Fruit fly (Drosophila melanogaster): ENCODE results near the gene CG14074.

CG14074 gene

dm6 chr3L:18890283-18891175 lies 24.5 kb downstream of the CG14074 start, which contains the start of gene CG3961 (continued):
- TF ChIP-seq chm (GFP tag; IDR thresholded peaks at IDR 0.05) (peak; percentile 83; the same call in 1 of the 2 replicates), CG17912 (GFP tag; optimal IDR thresholded peaks at IDR 0.05) (peak; percentile 13), sna (GFP tag; IDR thresholded peaks at IDR 0.05; ENCODE audit: partially characterized antibody) (no peak; the same call in 1 of the 2 replicates), slbo (GFP tag; IDR thresholded peaks at IDR 0.05) (peak; percentile 88), CG4854 (GFP tag; optimal IDR thresholded peaks at IDR 0.05) (peak; percentile 84), CG10959 (GFP tag; IDR thresholded peaks at IDR 0.05) (peak; percentile 81), CG31365 (tag; optimal IDR thresholded peaks at IDR 0.05) (peak; percentile 46), Hey (tag; optimal IDR thresholded peaks at IDR 0.05) (peak; percentile 59), CG32772 (GFP tag; IDR thresholded peaks at IDR 0.05) (peak; percentile 93), CG1832 (GFP tag; optimal IDR thresholded peaks at IDR 0.05) (no peak), ci (GFP tag; IDR thresholded peaks at IDR 0.05) (peak; percentile 88), gsb (GFP tag; IDR thresholded peaks at IDR 0.05) (peak; percentile 64), CG8944 (GFP tag; optimal IDR thresholded peaks at IDR 0.05) (peak; percentile 81), Mad (GFP tag; optimal IDR thresholded peaks at IDR 0.05) (peak; percentile 91), Deaf1 (tag; optimal IDR thresholded peaks at IDR 0.05) (peak; percentile 86), CG6765 (GFP tag; optimal IDR thresholded peaks at IDR 0.05) (peak; percentile 92), gem (tag; optimal IDR thresholded peaks at IDR 0.05) (peak; percentile 99), corto (GFP tag; optimal IDR thresholded peaks at IDR 0.05) (peak; percentile 87), CG2678 (tag; optimal IDR thresholded peaks at IDR 0.05) (peak; percentile 99), Sox100B (GFP tag; optimal IDR thresholded peaks at IDR 0.05) (peak; percentile 100), Hmx (GFP tag; optimal IDR thresholded peaks at IDR 0.05) (peak; percentile 77), CG7745 (tag; optimal IDR thresholded peaks at IDR 0.05) (no peak), CG11504 (tag; optimal IDR thresholded peaks at IDR 0.05) (peak; percentile 98), Spps (tag; optimal IDR thresholded peaks at IDR 0.05) (peak; percentile 98), CG4617 (GFP tag; optimal IDR thresholded peaks at IDR 0.05; ENCODE audit: borderline replicate concordance) (peak; percentile 90), CG30403 (GFP tag; optimal IDR thresholded peaks at IDR 0.05) (peak; percentile 99), Dp (GFP tag; optimal IDR thresholded peaks at IDR 0.05) (peak; percentile 20), gfzf (GFP tag; optimal IDR thresholded peaks at IDR 0.05) (no peak)

- TF ChIP-seq HLH3B (GFP tag; IDR thresholded peaks at IDR 0.05) (no peak), CG14860 (GFP tag; IDR thresholded peaks at IDR 0.05; ENCODE audit: partially characterized antibody) (no peak), Hr3 (GFP tag; optimal IDR thresholded peaks at IDR 0.05) (peak; percentile 80), kah (GFP tag; optimal IDR thresholded peaks at IDR 0.05) (no peak), aop (GFP tag; IDR thresholded peaks at IDR 0.05) (no peak), sug (tag; optimal IDR thresholded peaks at IDR 0.05) (peak; percentile 4), exex (tag; optimal IDR thresholded peaks at IDR 0.05) (no peak), gce (GFP tag; IDR thresholded peaks at IDR 0.05) (no peak), caup (GFP tag; optimal IDR thresholded peaks at IDR 0.05; ENCODE audit: severe bottlenecking) (no peak), hbn (GFP tag; IDR thresholded peaks at IDR 0.05; ENCODE audit: partially characterized antibody) (no peak), prd (optimal IDR thresholded peaks at IDR 0.05) (no peak), prd (GFP tag; IDR thresholded peaks at IDR 0.05) (no peak), Stat92E (GFP tag; optimal IDR thresholded peaks at IDR 0.05) (no peak), CG10366 (GFP tag; IDR thresholded peaks at IDR 0.05) (no peak), CG13287 (GFP tag; IDR thresholded peaks at IDR 0.05; ENCODE audit: partially characterized antibody) (no peak), Pdp1 (GFP tag; optimal IDR thresholded peaks at IDR 0.05) (peak in 1 of 2 experiments; percentile 60), ara (GFP tag; IDR thresholded peaks at IDR 0.05) (no peak), Jarid2 (GFP tag; optimal IDR thresholded peaks at IDR 0.05) (no peak), sd (tag; optimal IDR thresholded peaks at IDR 0.05) (peak; percentile 30), chinmo (GFP tag; IDR thresholded peaks at IDR 0.05; ENCODE audit: partially characterized antibody) (0 out of 4 replicates have a peak, but pooled peaks have one; percentile 30), nmo (GFP tag; optimal IDR thresholded peaks at IDR 0.05) (no peak)
Measured at dm6 chr3L:18891986-18892385, 26.0 kb downstream of the CG14074 start, which contains the start of gene NijB. TSS of gene NijB (plus strand) at chr3L:18892383.
